Fruit fly (Drosophila melanogaster): Measurements from ENCODE around the gene Gr77a.

Gr77a gene

DNA sequence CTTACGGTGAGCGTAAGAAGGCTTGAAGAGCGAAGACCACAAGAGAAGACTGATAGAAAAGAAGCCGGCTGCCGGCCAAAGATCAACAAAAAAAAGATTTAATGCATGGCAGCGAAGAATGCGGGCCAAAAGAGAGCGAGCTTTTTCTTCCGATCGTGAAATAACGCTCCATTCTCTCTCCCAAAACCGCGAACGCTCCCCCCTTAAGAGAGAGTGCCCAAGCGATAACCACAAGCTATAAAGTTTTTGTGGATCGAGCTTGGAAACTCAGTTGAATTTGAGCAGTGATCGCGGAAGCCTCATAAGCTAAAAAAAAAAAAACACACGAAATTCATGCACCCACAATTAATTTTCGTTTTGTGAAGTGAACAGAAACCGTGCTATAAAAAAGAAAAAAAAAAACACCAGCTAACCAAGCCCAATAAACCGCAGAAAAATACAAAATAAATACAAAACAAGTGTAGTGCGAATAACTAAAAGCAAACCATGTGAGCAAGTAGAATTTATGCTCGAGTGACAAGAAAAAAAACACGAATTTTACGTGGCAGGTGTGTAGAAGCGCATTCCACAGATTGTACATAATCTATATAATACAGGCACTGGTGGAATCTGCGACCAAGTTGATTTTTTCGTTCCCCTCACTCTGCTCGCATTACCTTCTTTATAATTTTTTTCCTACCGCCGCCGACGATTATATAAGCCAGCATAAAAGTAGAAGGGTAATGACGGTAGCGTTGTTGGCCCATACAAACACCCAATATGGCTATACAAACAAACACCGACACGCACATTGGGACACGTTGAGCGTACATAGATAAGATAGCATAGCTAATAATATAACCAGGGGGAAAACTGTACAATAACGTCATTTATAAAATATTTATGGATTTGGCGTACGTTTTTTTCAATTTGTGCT lies 8.6 kb downstream of the Gr77a start, which contains the start of gene CG13252 (continued):
- TF ChIP-seq CG10543 (GFP tag; optimal IDR thresholded peaks at IDR 0.05) (peak; percentile 44), CG15479 (GFP tag; optimal IDR thresholded peaks at IDR 0.05) (no peak), CG12299 (tag; optimal IDR thresholded peaks at IDR 0.05) (no peak), ci (GFP tag; IDR thresholded peaks at IDR 0.05) (0 out of 3 replicates have a peak, but pooled peaks have one; percentile 31), Deaf1 (tag; optimal IDR thresholded peaks at IDR 0.05) (peak; percentile 27), CG18476 (GFP tag; optimal IDR thresholded peaks at IDR 0.05) (no peak), Pdp1 (GFP tag; optimal IDR thresholded peaks at IDR 0.05) (peak in 1 of 2 experiments; percentile 97), ham (GFP tag; IDR thresholded peaks at IDR 0.05) (peak; percentile 9; the same call in 1 of the 2 replicates), CTCF (GFP tag; optimal IDR thresholded peaks at IDR 0.05) (no peak), H15 (GFP tag; IDR thresholded peaks at IDR 0.05) (no peak), stc (GFP tag; IDR thresholded peaks at IDR 0.05) (0 out of 2 replicates have a peak, but pooled peaks have one; percentile 21), toy (GFP tag; IDR thresholded peaks at IDR 0.05) (no peak), Bgb (GFP tag; IDR thresholded peaks at IDR 0.05; ENCODE audit: partially characterized antibody) (peak; percentile 22; the same call in 1 of the 2 replicates), Hr78 (GFP tag; optimal IDR thresholded peaks at IDR 0.05) (no peak), Vsx1 (GFP tag; optimal IDR thresholded peaks at IDR 0.05) (peak; percentile 84), CG12219 (GFP tag; optimal IDR thresholded peaks at IDR 0.05) (peak; percentile 32), fd64A (GFP tag; optimal IDR thresholded peaks at IDR 0.05) (peak; percentile 9), nmo (GFP tag; optimal IDR thresholded peaks at IDR 0.05) (no peak), sob (GFP tag; IDR thresholded peaks at IDR 0.05) (peak; percentile 20; the same call in 1 of the 2 replicates), Ptx1 (GFP tag; IDR thresholded peaks at IDR 0.05) (0 out of 2 replicates have a peak, but pooled peaks have one; percentile 4), Sox102F (GFP tag; optimal IDR thresholded peaks at IDR 0.05) (peak; percentile 7), NfI (GFP tag; optimal IDR thresholded peaks at IDR 0.05) (peak; percentile 21), D (optimal IDR thresholded peaks at IDR 0.05) (no peak), D (GFP tag; optimal IDR thresholded peaks at IDR 0.05) (no peak), ttk (GFP tag; IDR thresholded peaks at IDR 0.05) (no peak), croc (GFP tag; conservative IDR thresholded peaks at IDR 0.05) (no peak), CG11085 (GFP tag; IDR thresholded peaks at IDR 0.05) (no peak), bowl (GFP tag; IDR thresholded peaks at IDR 0.05) (no peak), Tbp (GFP tag; optimal IDR thresholded peaks at IDR 0.05) (no peak), CG12659 (GFP tag; optimal IDR thresholded peaks at IDR 0.05) (no peak), Sry-β (GFP tag; optimal IDR thresholded peaks at IDR 0.05) (peak; percentile 11), cad (GFP tag; optimal IDR thresholded peaks at IDR 0.05) (no peak), hth (optimal IDR thresholded peaks at IDR 0.05) (no peak), otp (GFP tag; IDR thresholded peaks at IDR 0.05) (no peak), CG2199 (GFP tag; IDR thresholded peaks at IDR 0.05) (0 out of 3 replicates have a peak, but pooled peaks have one; percentile 8), crol (GFP tag; IDR thresholded peaks at IDR 0.05) (peak; percentile 50; the same call in 1 of the 2 replicates), Sin3A (optimal IDR thresholded peaks at IDR 0.05) (no peak), CG15601 (tag; optimal IDR thresholded peaks at IDR 0.05) (peak; percentile 35), CG2678 (tag; optimal IDR thresholded peaks at IDR 0.05) (peak; percentile 57), CG11696 (GFP tag; IDR thresholded peaks at IDR 0.05) (no peak), Aef1 (GFP tag; IDR thresholded peaks at IDR 0.05) (no peak), lbe (GFP tag; optimal IDR thresholded peaks at IDR 0.05) (peak; percentile 66), NC2α (GFP tag; optimal IDR thresholded peaks at IDR 0.05) (no peak), ranshi (GFP tag; IDR thresholded peaks at IDR 0.05) (0 out of 2 replicates have a peak, but pooled peaks have one; percentile 12), zen2 (GFP tag; IDR thresholded peaks at IDR 0.05; ENCODE audit: partially characterized antibody) (0 out of 3 replicates have a peak, but pooled peaks have one; percentile 32), CG13424 (tag; optimal IDR thresholded peaks at IDR 0.05) (peak; percentile 23), dmrt99B (tag; optimal IDR thresholded peaks at IDR 0.05) (peak; percentile 27), hbn (GFP tag; IDR thresholded peaks at IDR 0.05; ENCODE audit: partially characterized antibody) (0 out of 2 replicates have a peak, but pooled peaks have one; percentile 44), br (optimal IDR thresholded peaks at IDR 0.05) (no peak)
